Worm (Caenorhabditis elegans) whole organism, L2 larva: ENCODE results near the gene grd-4.

Experiments
- C34F6.9 ChIP-seq: fragments of 150-350 bp; optimal IDR thresholded peaks from 2 replicates; lab custom pipeline; 2014; ENCODE audit warnings: missing biosample characterization, missing genetic modification characterization
- F13H6.1 ChIP-seq: sonication (generic microtip); optimal IDR thresholded peaks from 2 replicates; lab custom pipeline; 2016; ENCODE audit warnings: missing genetic modification characterization, missing compliant biosample characterization
- alr-1 ChIP-seq: fragments of 150-350 bp; optimal IDR thresholded peaks from 2 replicates; lab custom pipeline; 2014; ENCODE audit warnings: missing biosample characterization, missing genetic modification characterization
- aly-2 ChIP-seq: fragments of 150-350 bp; optimal IDR thresholded peaks from 2 replicates; lab custom pipeline; 2014; ENCODE audit warnings: missing biosample characterization, missing genetic modification characterization
- ama-1 ChIP-seq: fragments of 150-350 bp; optimal IDR thresholded peaks from 2 replicates; lab custom pipeline; 2018; ENCODE audit warnings: inconsistent platforms
- blmp-1 ChIP-seq: sonication (generic microtip); optimal IDR thresholded peaks from 2 replicates; lab custom pipeline; 2017; ENCODE audit warnings: missing genetic modification characterization, mild to moderate bottlenecking, missing compliant biosample characterization, antibody characterized with exemption, moderate library complexity; ENCODE audit not compliant: insufficient read depth
- ceh-16 ChIP-seq: fragments of 150-350 bp; optimal IDR thresholded peaks from 2 replicates; lab custom pipeline; 2014; ENCODE audit warnings: missing biosample characterization, missing genetic modification characterization
- dmd-4 ChIP-seq: sonication (generic microtip); optimal IDR thresholded peaks from 2 replicates; lab custom pipeline; 2017; ENCODE audit warnings: missing biosample characterization, missing genetic modification characterization
- elt-1 ChIP-seq: fragments of 150-350 bp; optimal IDR thresholded peaks from 2 replicates; lab custom pipeline; 2014; ENCODE audit warnings: missing biosample characterization, missing genetic modification characterization
- elt-3 ChIP-seq: sonication (generic microtip); optimal IDR thresholded peaks from 2 replicates; lab custom pipeline; 2017; ENCODE audit warnings: missing biosample characterization, missing genetic modification characterization
- lin-11 ChIP-seq: fragments of 150-350 bp; sonication (generic microtip); optimal IDR thresholded peaks from 2 replicates; lab custom pipeline; 2014; ENCODE audit warnings: missing biosample characterization, missing genetic modification characterization, inconsistent platforms, mixed read lengths
- lin-13 ChIP-seq: fragments of 150-350 bp; optimal IDR thresholded peaks from 2 replicates; lab custom pipeline; 2014; ENCODE audit warnings: missing biosample characterization, missing genetic modification reagents, missing genetic modification characterization
- lin-39 ChIP-seq: fragments of 150-350 bp; optimal IDR thresholded peaks from 2 replicates; lab custom pipeline; 2014; ENCODE audit warnings: missing biosample characterization, missing genetic modification reagents, missing genetic modification characterization
- lsy-2 ChIP-seq, 2 experiments: fragments of 150-350 bp in 1 of 2; sonication (generic microtip) in 1 of 2; optimal IDR thresholded peaks; 2 replicates each; lab custom pipeline; 2014 to 2017; ENCODE audit warnings: missing biosample characterization in 2 of 2, missing genetic modification characterization in 2 of 2
- mab-5 ChIP-seq: fragments of 150-350 bp; optimal IDR thresholded peaks from 2 replicates; lab custom pipeline; 2014; ENCODE audit warnings: missing biosample characterization, missing genetic modification characterization
- mdl-1 ChIP-seq, 2 experiments: fragments of 150-350 bp in 1 of 2; sonication (generic microtip) in 1 of 2; optimal IDR thresholded peaks; 2 replicates each; lab custom pipeline; 2017; ENCODE audit warnings: missing biosample characterization in 2 of 2, missing genetic modification characterization in 2 of 2
- nhr-11 ChIP-seq: fragments of 150-350 bp; optimal IDR thresholded peaks from 2 replicates; lab custom pipeline; 2014; ENCODE audit warnings: missing biosample characterization, missing genetic modification characterization
- nhr-21 ChIP-seq: fragments of 150-350 bp; optimal IDR thresholded peaks from 2 replicates; lab custom pipeline; 2014; ENCODE audit warnings: missing biosample characterization, missing genetic modification characterization
- nhr-237 ChIP-seq: fragments of 150-350 bp; optimal IDR thresholded peaks from 2 replicates; lab custom pipeline; 2014; ENCODE audit warnings: missing biosample characterization, missing genetic modification characterization
- nhr-6 ChIP-seq: fragments of 150-350 bp; optimal IDR thresholded peaks from 2 replicates; lab custom pipeline; 2014; ENCODE audit warnings: missing biosample characterization, missing genetic modification characterization
- nhr-77 ChIP-seq: fragments of 150-350 bp; optimal IDR thresholded peaks from 2 replicates; lab custom pipeline; 2014; ENCODE audit warnings: missing biosample characterization, missing genetic modification characterization
- peb-1 ChIP-seq: fragments of 150-350 bp; optimal IDR thresholded peaks from 2 replicates; lab custom pipeline; 2014; ENCODE audit warnings: missing biosample characterization, missing genetic modification characterization
- sem-4 ChIP-seq: fragments of 150-350 bp; optimal IDR thresholded peaks from 2 replicates; lab custom pipeline; 2014; ENCODE audit warnings: missing biosample characterization, missing genetic modification reagents, missing genetic modification characterization
- skn-1 ChIP-seq: sonication (generic microtip); optimal IDR thresholded peaks from 2 replicates; lab custom pipeline; 2017; ENCODE audit warnings: missing biosample characterization, missing genetic modification characterization
- sma-3 ChIP-seq: sonication (generic microtip); optimal IDR thresholded peaks from 2 replicates; lab custom pipeline; 2016; ENCODE audit warnings: missing genetic modification reagents, missing genetic modification characterization, missing compliant biosample characterization
- sma-9 ChIP-seq, 2 experiments: fragments of 150-350 bp in 1 of 2; sonication (generic microtip) in 1 of 2; optimal IDR thresholded peaks; 2 replicates each; lab custom pipeline; 2014 to 2016; ENCODE audit warnings: missing genetic modification characterization in 2 of 2, mild to moderate bottlenecking in 1 of 2, missing biosample characterization in 1 of 2, missing compliant biosample characterization in 1 of 2, missing genetic modification reagents in 1 of 2, moderate library complexity in 1 of 2
- snpc-4 ChIP-seq: fragments of 150-350 bp; optimal IDR thresholded peaks from 2 replicates; lab custom pipeline; 2014; ENCODE audit warnings: missing biosample characterization, missing genetic modification characterization
- unc-39 ChIP-seq: fragments of 150-350 bp; optimal IDR thresholded peaks from 2 replicates; lab custom pipeline; 2014; ENCODE audit warnings: missing biosample characterization, missing genetic modification characterization
- unc-55 ChIP-seq: fragments of 150-350 bp; sonication (generic microtip); optimal IDR thresholded peaks from 3 replicates; lab custom pipeline; 2014; ENCODE audit warnings: missing biosample characterization, missing genetic modification reagents, missing genetic modification characterization
- unc-62 ChIP-seq: fragments of 150-350 bp; optimal IDR thresholded peaks from 2 replicates; lab custom pipeline; 2014; ENCODE audit warnings: missing biosample characterization, missing genetic modification reagents, missing genetic modification characterization
- zag-1 ChIP-seq: fragments of 150-350 bp; optimal IDR thresholded peaks from 2 replicates; lab custom pipeline; 2014; ENCODE audit warnings: missing biosample characterization, missing genetic modification characterization
- ztf-1 ChIP-seq: fragments of 200-800 bp; sonication (Bioruptor generic); conservative IDR thresholded peaks from 2 replicates; pipeline ENCODE4 v1.3.6; 2022; ENCODE audit warnings: missing genetic modification characterization, missing compliant biosample characterization
- ztf-11 ChIP-seq: sonication (generic microtip); optimal IDR thresholded peaks from 2 replicates; lab custom pipeline; 2017; ENCODE audit warnings: missing biosample characterization, missing genetic modification characterization
- ztf-4 ChIP-seq: fragments of 150-350 bp; optimal IDR thresholded peaks from 2 replicates; lab custom pipeline; 2014; ENCODE audit warnings: missing biosample characterization, missing genetic modification characterization

The grd-4 gene

ce11 chrX:8483951-8484350 is 17.1 kb upstream of the grd-4 start:
- TF ChIP-seq nhr-21 (tag; lab: Kevin White, UChicago) (no peak), sma-3 (GFP tag; lab: Kevin White, UChicago) (no peak), unc-55 (GFP tag; lab: Kevin White, UChicago) (no peak), unc-62 (GFP tag; lab: Kevin White, UChicago) (no peak), snpc-4 (no peak), lin-13 (GFP tag; lab: Kevin White, UChicago) (no peak), ztf-1 (GFP tag; lab: Robert Waterston, UW) (no peak), unc-39 (no peak), skn-1 (tag; lab: Kevin White, UChicago) (no peak), nhr-237 (tag; lab: Kevin White, UChicago) (no peak), F13H6.1 (tag; lab: Kevin White, UChicago) (no peak), elt-1 (tag; lab: Kevin White, UChicago) (no peak), ceh-16 (tag; lab: Kevin White, UChicago) (no peak), nhr-6 (tag; lab: Kevin White, UChicago) (no peak), nhr-77 (tag; lab: Kevin White, UChicago) (no peak)

ce11 chrX:8485392-8485791 is 15.6 kb upstream of the grd-4 start:
- TF ChIP-seq aly-2 (tag; lab: Kevin White, UChicago) = no peak
- TF ChIP-seq nhr-21 (tag; lab: Kevin White, UChicago) = peak; percentile 63

ce11 chrX:8489415-8489814 is 11.6 kb upstream of the grd-4 start:
- TF ChIP-seq lin-11 (tag; lab: Kevin White, UChicago) (no peak), nhr-11 (tag; lab: Kevin White, UChicago) (no peak), sem-4 (tag; lab: Kevin White, UChicago) (no peak), mab-5 (no peak), ama-1 (lab: Kevin White, UChicago) (no peak), nhr-6 (tag; lab: Kevin White, UChicago) (no peak), lsy-2 (tag; optimal IDR thresholded peaks at IDR 0.05; lab: Kevin White, UChicago) (no peak), mdl-1 (tag; optimal IDR thresholded peaks at IDR 0.05; lab: Kevin White, UChicago) (no peak), ztf-11 (tag; lab: Kevin White, UChicago) (no peak), C34F6.9 (tag; lab: Kevin White, UChicago) (no peak), blmp-1 (tag; lab: Kevin White, UChicago) (no peak), alr-1 (tag; lab: Kevin White, UChicago) (no peak), lin-39 (tag; lab: Kevin White, UChicago) (no peak), ceh-16 (tag; lab: Kevin White, UChicago) (no peak), sma-3 (GFP tag; lab: Kevin White, UChicago) (no peak), unc-39 (no peak), ztf-4 (no peak), elt-1 (tag; lab: Kevin White, UChicago) (no peak), peb-1 (tag; lab: Kevin White, UChicago) (no peak)
- TF ChIP-seq, all 48 proteins: peak for 0

- no peak for TF ChIP-seq sma-9 (GFP tag; optimal IDR thresholded peaks at IDR 0.05; lab: Kevin White, UChicago)
- TF ChIP-seq sma-9 (tag; optimal IDR thresholded peaks at IDR 0.05; lab: Kevin White, UChicago) = no peak
- no peak for TF ChIP-seq dmd-4 (tag; lab: Kevin White, UChicago)
- peak; percentile 13 for TF ChIP-seq C34F6.9 (tag; lab: Kevin White, UChicago)
- TF ChIP-seq zag-1 (tag; lab: Kevin White, UChicago) = no peak
- TF ChIP-seq ztf-11 (tag; lab: Kevin White, UChicago) = no peak
- no peak for TF ChIP-seq elt-3
- no peak for TF ChIP-seq lin-13 (GFP tag; lab: Kevin White, UChicago)
- TF ChIP-seq unc-39 = no peak
- no peak for TF ChIP-seq nhr-11 (tag; lab: Kevin White, UChicago)
- no peak for TF ChIP-seq elt-1 (tag; lab: Kevin White, UChicago)
- no peak for TF ChIP-seq nhr-21 (tag; lab: Kevin White, UChicago)
- TF ChIP-seq snpc-4 = no peak
- TF ChIP-seq unc-55 (GFP tag; lab: Kevin White, UChicago) = peak; percentile 65
- TF ChIP-seq sma-3 (GFP tag; lab: Kevin White, UChicago) = no peak
- TF ChIP-seq, all 48 proteins: peak for 2
Observed at ce11 chrX:8489886-8490285, 11.1 kb upstream of the grd-4 start.
